Worm (Caenorhabditis elegans) whole organism, L1 larva: ENCODE data around the gene szy-20.

Experiments used
- ama-1 ChIP-seq: fragments of 150-350 bp; optimal IDR thresholded peaks from 2 replicates; lab custom pipeline; 2014
- ceh-82 ChIP-seq, 3 experiments: fragments of 150-350 bp in 1 of 3; sonication (generic microtip) in 2 of 3; optimal IDR thresholded peaks; 2 replicates each; lab custom pipeline; 2014 to 2017; ENCODE audit warnings: missing biosample characterization in 3 of 3, missing genetic modification characterization in 3 of 3
- ces-1 ChIP-seq: fragments of 150-350 bp; optimal IDR thresholded peaks from 2 replicates; lab custom pipeline; 2014; ENCODE audit warnings: missing biosample characterization, missing genetic modification reagents, missing genetic modification characterization
- dsc-1 ChIP-seq: sonication (generic microtip); optimal IDR thresholded peaks from 2 replicates; lab custom pipeline; 2016; ENCODE audit warnings: mild to moderate bottlenecking, missing genetic modification characterization, missing compliant biosample characterization
- fkh-10 ChIP-seq: sonication (generic microtip); optimal IDR thresholded peaks from 2 replicates; lab custom pipeline; 2017; ENCODE audit warnings: missing biosample characterization, missing genetic modification reagents, missing genetic modification characterization
- lin-13 ChIP-seq: fragments of 150-350 bp; optimal IDR thresholded peaks from 2 replicates; lab custom pipeline; 2014; ENCODE audit warnings: missing biosample characterization, missing genetic modification reagents, missing genetic modification characterization
- lin-14 ChIP-seq: fragments of 200-800 bp; sonication (Bioruptor generic); optimal IDR thresholded peaks from 2 replicates; lab custom pipeline; 2018; ENCODE audit warnings: mild to moderate bottlenecking, missing genetic modification characterization, moderate library complexity, missing compliant biosample characterization
- lin-39 ChIP-seq: fragments of 150-350 bp; optimal IDR thresholded peaks from 2 replicates; lab custom pipeline; 2014; ENCODE audit warnings: missing biosample characterization, missing genetic modification reagents, missing genetic modification characterization
- mdl-1 ChIP-seq, 2 experiments: fragments of 150-350 bp; optimal IDR thresholded peaks; 2 replicates each; lab custom pipeline; 2014 to 2017; ENCODE audit warnings: missing biosample characterization in 2 of 2, missing genetic modification characterization in 2 of 2, inconsistent platforms in 1 of 2
- nhr-11 ChIP-seq: fragments of 150-350 bp; optimal IDR thresholded peaks from 2 replicates; lab custom pipeline; 2014; ENCODE audit warnings: missing biosample characterization, missing genetic modification characterization
- nhr-237 ChIP-seq: fragments of 150-350 bp; optimal IDR thresholded peaks from 2 replicates; lab custom pipeline; 2014; ENCODE audit warnings: missing biosample characterization, missing genetic modification characterization
- nhr-76 ChIP-seq: sonication (generic microtip); optimal IDR thresholded peaks from 2 replicates; lab custom pipeline; 2017; ENCODE audit warnings: missing biosample characterization, missing genetic modification characterization
- sup-37 ChIP-seq: fragments of 200-800 bp; sonication (Bioruptor generic); optimal IDR thresholded peaks from 2 replicates; lab custom pipeline; 2018; ENCODE audit warnings: mild to moderate bottlenecking, missing genetic modification characterization, missing compliant biosample characterization

ce11 chrII:8987962-8988361, 18.8 kb upstream of the szy-20 start, which contains the start of gene C18E9.8:
- no peak for TF ChIP-seq ces-1
- no peak for TF ChIP-seq sup-37 (GFP tag; lab: Kevin White, UChicago)
- no peak for TF ChIP-seq ceh-82 (tag; optimal IDR thresholded peaks at IDR 0.05; lab: Kevin White, UChicago)
- no peak for TF ChIP-seq lin-13 (GFP tag; lab: Kevin White, UChicago)
- TF ChIP-seq nhr-237 = no peak
- TF ChIP-seq fkh-10 (GFP tag; lab: Kevin White, UChicago) = no peak
- peak; percentile 32 for TF ChIP-seq ama-1 (lab: Kevin White, UChicago)
- TF ChIP-seq nhr-11 (tag; lab: Kevin White, UChicago) = no peak
- no peak for TF ChIP-seq mdl-1 (tag; optimal IDR thresholded peaks at IDR 0.05; lab: Kevin White, UChicago)
- no peak for TF ChIP-seq nhr-76
- no peak for TF ChIP-seq lin-39 (tag; lab: Kevin White, UChicago)
- no peak for TF ChIP-seq dsc-1 (tag; lab: Kevin White, UChicago)
- TF ChIP-seq lin-14 (GFP tag; lab: Kevin White, UChicago) = no peak
